Worm (Caenorhabditis elegans) whole organism, L4 larva: ENCODE results near the gene F58B4.3.

Experiments used
- F26F4.8 ChIP-seq: fragments of 200-800 bp; sonication (Bioruptor generic); conservative IDR thresholded peaks from 2 replicates; pipeline ENCODE4 v1.3.6; 2022; ENCODE audit warnings: missing genetic modification characterization, missing compliant biosample characterization
- F37D6.2 ChIP-seq: sonication (generic microtip); optimal IDR thresholded peaks from 2 replicates; lab custom pipeline; 2016; ENCODE audit warnings: mild to moderate bottlenecking, missing genetic modification characterization, missing compliant biosample characterization
- R02D3.7 ChIP-seq: fragments of 150-350 bp; sonication (generic microtip); optimal IDR thresholded peaks from 3 replicates; lab custom pipeline; 2014; ENCODE audit warnings: missing biosample characterization, missing genetic modification characterization
- T26A8.4 ChIP-seq: fragments of 200-800 bp; sonication (Bioruptor generic); IDR thresholded peaks from 2 replicates; pipeline ENCODE4 v1.3.6; 2022; ENCODE audit warnings: missing genetic modification characterization, missing compliant biosample characterization
- Y105C5A.15 ChIP-seq: fragments of 200-800 bp; sonication (Bioruptor generic); IDR thresholded peaks from 2 replicates; pipeline ENCODE4 v1.3.6; 2022; ENCODE audit warnings: missing genetic modification characterization, missing compliant biosample characterization
- Y48G9A.11 ChIP-seq: fragments of 200-800 bp; sonication (Bioruptor generic); IDR thresholded peaks from 2 replicates; pipeline ENCODE4 v1.3.6; 2022; ENCODE audit warnings: missing genetic modification reagents, missing genetic modification characterization, missing compliant biosample characterization
- ZK337.2 ChIP-seq: fragments of 200-800 bp; sonication (Bioruptor generic); IDR thresholded peaks from 2 replicates; pipeline ENCODE4 v1.3.6; 2022; ENCODE audit warnings: missing genetic modification reagents, missing genetic modification characterization, missing compliant biosample characterization
- ZK546.5 ChIP-seq, 2 experiments: sonication (generic microtip); optimal IDR thresholded peaks; 2 replicates each; lab custom pipeline; 2017; ENCODE audit warnings: missing biosample characterization in 2 of 2, missing genetic modification characterization in 2 of 2
- ama-1 ChIP-seq: fragments of 150-350 bp; optimal IDR thresholded peaks from 2 replicates; lab custom pipeline; 2014; ENCODE audit warnings: inconsistent platforms, mixed read lengths
- arid-1 ChIP-seq: fragments of 200-800 bp; sonication (Bioruptor generic); conservative IDR thresholded peaks from 2 replicates; pipeline ENCODE4 v1.3.6; 2022; ENCODE audit warnings: missing genetic modification reagents, missing genetic modification characterization, missing compliant biosample characterization
- attf-4 ChIP-seq: sonication (generic microtip); optimal IDR thresholded peaks from 3 replicates; lab custom pipeline; 2017; ENCODE audit warnings: missing biosample characterization, missing genetic modification characterization
- ceh-20 ChIP-seq: fragments of 200-800 bp; sonication (Bioruptor generic); IDR thresholded peaks from 2 replicates; pipeline ENCODE4 v1.3.6; 2022; ENCODE audit warnings: missing genetic modification reagents, missing genetic modification characterization, missing compliant biosample characterization
- ceh-28 ChIP-seq: fragments of 150-350 bp; optimal IDR thresholded peaks from 2 replicates; lab custom pipeline; 2014; ENCODE audit warnings: missing biosample characterization, missing genetic modification reagents, missing genetic modification characterization
- ceh-44 ChIP-seq: fragments of 200-800 bp; sonication (Bioruptor generic); IDR thresholded peaks from 2 replicates; pipeline ENCODE4 v1.3.6; 2022; ENCODE audit warnings: missing genetic modification reagents, missing genetic modification characterization, missing compliant biosample characterization
- ceh-62 ChIP-seq: sonication (generic microtip); optimal IDR thresholded peaks from 2 replicates; lab custom pipeline; 2017; ENCODE audit warnings: missing biosample characterization, missing genetic modification characterization
- ces-1 ChIP-seq: fragments of 150-350 bp; sonication (generic microtip); optimal IDR thresholded peaks from 4 replicates; lab custom pipeline; 2014; ENCODE audit warnings: missing biosample characterization, missing genetic modification reagents, missing genetic modification characterization
- cey-2 ChIP-seq: sonication (generic microtip); optimal IDR thresholded peaks from 3 replicates; lab custom pipeline; 2017; ENCODE audit warnings: missing genetic modification characterization, mild to moderate bottlenecking, missing compliant biosample characterization, antibody characterized with exemption, borderline replicate concordance; ENCODE audit not compliant: insufficient read depth
- ctbp-1 ChIP-seq: fragments of 200-800 bp; sonication (Bioruptor generic); IDR thresholded peaks from 2 replicates; pipeline ENCODE4 v1.3.6; 2022; ENCODE audit warnings: missing genetic modification reagents, missing genetic modification characterization, missing compliant biosample characterization
- daf-16 ChIP-seq, 3 experiments: sonication (generic microtip); optimal IDR thresholded peaks; 2 replicates each; lab custom pipeline; 2016 to 2017; ENCODE audit warnings: missing genetic modification characterization in 3 of 3, missing genetic modification reagents in 3 of 3, mild to moderate bottlenecking in 2 of 3, missing compliant biosample characterization in 2 of 3, missing biosample characterization in 1 of 3, moderate library complexity in 1 of 3
- daf-19 ChIP-seq: fragments of 200-800 bp; sonication (Bioruptor generic); conservative IDR thresholded peaks from 2 replicates; pipeline ENCODE4 v1.3.6; 2022; ENCODE audit warnings: missing genetic modification characterization, missing compliant biosample characterization
- dmd-6 ChIP-seq: fragments of 200-800 bp; sonication (Bioruptor generic); IDR thresholded peaks from 2 replicates; pipeline ENCODE4 v1.3.6; 2022; ENCODE audit warnings: missing genetic modification reagents, missing genetic modification characterization, missing compliant biosample characterization
- dpl-1 ChIP-seq: fragments of 150-350 bp; optimal IDR thresholded peaks from 2 replicates; lab custom pipeline; 2014; ENCODE audit warnings: missing biosample characterization, missing genetic modification reagents, missing genetic modification characterization
- hlh-30 ChIP-seq: sonication (generic microtip); optimal IDR thresholded peaks from 2 replicates; lab custom pipeline; 2017; ENCODE audit warnings: antibody characterized with exemption, mild to moderate bottlenecking, missing genetic modification characterization, missing compliant biosample characterization; ENCODE audit not compliant: insufficient read depth
- jun-1 ChIP-seq: fragments of 150-350 bp; optimal IDR thresholded peaks from 2 replicates; lab custom pipeline; 2014; ENCODE audit warnings: missing biosample characterization, missing genetic modification reagents, missing genetic modification characterization
- lim-7 ChIP-seq: fragments of 200-800 bp; sonication (Bioruptor generic); IDR thresholded peaks from 2 replicates; pipeline ENCODE4 v1.3.6; 2022; ENCODE audit warnings: missing genetic modification characterization, missing compliant biosample characterization
- lin-29 ChIP-seq: fragments of 200-800 bp; sonication (Bioruptor generic); IDR thresholded peaks from 2 replicates; pipeline ENCODE4 v1.3.6; 2022; ENCODE audit warnings: missing genetic modification reagents, missing genetic modification characterization, missing compliant biosample characterization
- lin-39 ChIP-seq: fragments of 150-350 bp; optimal IDR thresholded peaks from 2 replicates; lab custom pipeline; 2014; ENCODE audit warnings: missing biosample characterization, missing genetic modification reagents, missing genetic modification characterization
- lsy-2 ChIP-seq, 2 experiments: fragments of 150-350 bp in 1 of 2; sonication (generic microtip) in 1 of 2; optimal IDR thresholded peaks; 2 replicates each; lab custom pipeline; 2014 to 2017; ENCODE audit warnings: missing biosample characterization in 2 of 2, missing genetic modification characterization in 2 of 2
- madf-5 ChIP-seq, 2 experiments: fragments of 200-800 bp; sonication (Bioruptor generic); IDR thresholded peaks; 2 replicates each; pipeline ENCODE4 v1.3.6; 2022; ENCODE audit warnings: missing compliant biosample characterization in 2 of 2, missing genetic modification characterization in 2 of 2
- mep-1 ChIP-seq: fragments of 150-350 bp; sonication (generic microtip); optimal IDR thresholded peaks from 3 replicates; lab custom pipeline; 2014; ENCODE audit warnings: missing biosample characterization, missing genetic modification characterization
- mxl-3 ChIP-seq: fragments of 200-800 bp; sonication (Bioruptor generic); optimal IDR thresholded peaks from 2 replicates; lab custom pipeline; 2018; ENCODE audit warnings: mild to moderate bottlenecking, missing genetic modification characterization, missing compliant biosample characterization
- nhr-237 ChIP-seq: sonication (generic microtip); optimal IDR thresholded peaks from 2 replicates; lab custom pipeline; 2017; ENCODE audit warnings: missing biosample characterization, missing genetic modification characterization
- nhr-25 ChIP-seq: sonication (generic microtip); optimal IDR thresholded peaks from 2 replicates; lab custom pipeline; 2017; ENCODE audit warnings: missing genetic modification characterization, mild to moderate bottlenecking, missing compliant biosample characterization, antibody characterized with exemption, moderate library complexity, borderline replicate concordance; ENCODE audit not compliant: insufficient read depth
- nhr-41 ChIP-seq: fragments of 200-800 bp; sonication (Bioruptor generic); IDR thresholded peaks from 2 replicates; pipeline ENCODE4 v1.3.6; 2022; ENCODE audit warnings: missing genetic modification reagents, missing genetic modification characterization, missing compliant biosample characterization
- nhr-42 ChIP-seq: fragments of 200-800 bp; sonication (Bioruptor generic); IDR thresholded peaks from 2 replicates; pipeline ENCODE4 v1.3.6; 2022; ENCODE audit warnings: missing genetic modification characterization, missing compliant biosample characterization
- nhr-48 ChIP-seq: sonication (generic microtip); optimal IDR thresholded peaks from 2 replicates; lab custom pipeline; 2016; ENCODE audit warnings: mild to moderate bottlenecking, missing genetic modification characterization, missing compliant biosample characterization
- pqm-1 ChIP-seq: sonication (generic microtip); optimal IDR thresholded peaks from 2 replicates; lab custom pipeline; 2017; ENCODE audit warnings: missing biosample characterization, missing genetic modification characterization
- saeg-2 ChIP-seq: fragments of 200-800 bp; sonication (Bioruptor generic); IDR thresholded peaks from 2 replicates; pipeline ENCODE4 v1.3.6; 2022; ENCODE audit warnings: missing genetic modification reagents, missing genetic modification characterization, missing compliant biosample characterization
- set-16 ChIP-seq: fragments of 200-800 bp; sonication (Bioruptor generic); IDR thresholded peaks from 2 replicates; pipeline ENCODE4 v1.3.6; 2022; ENCODE audit warnings: missing genetic modification reagents, missing genetic modification characterization, missing compliant biosample characterization
- snpc-4 ChIP-seq: fragments of 150-350 bp; optimal IDR thresholded peaks from 2 replicates; lab custom pipeline; 2014; ENCODE audit warnings: missing biosample characterization, missing genetic modification characterization
- spr-1 ChIP-seq: sonication (generic microtip); optimal IDR thresholded peaks from 2 replicates; lab custom pipeline; 2016; ENCODE audit warnings: mild to moderate bottlenecking, missing genetic modification characterization, missing compliant biosample characterization
- tra-1 ChIP-seq: fragments of 200-800 bp; sonication (Bioruptor generic); IDR thresholded peaks from 2 replicates; pipeline ENCODE4 v1.3.6; 2022; ENCODE audit warnings: missing genetic modification reagents, missing genetic modification characterization, missing compliant biosample characterization
- unc-62 ChIP-seq, 3 experiments: fragments of 150-350 bp in 1 of 3; sonication (generic microtip); optimal IDR thresholded peaks in 2 of 3; peaks in 1 of 3; 1 replicate in 1 of 3; 2 replicates in 2 of 3; lab custom pipeline; 2014 to 2017; ENCODE audit warnings: missing biosample characterization in 3 of 3, missing genetic modification characterization in 3 of 3, missing genetic modification reagents in 3 of 3, missing genotype in 1 of 3
- zag-1 ChIP-seq: fragments of 150-350 bp; optimal IDR thresholded peaks from 2 replicates; lab custom pipeline; 2014; ENCODE audit warnings: missing biosample characterization, missing genetic modification characterization
- zfp-2 ChIP-seq: sonication (generic microtip); optimal IDR thresholded peaks from 2 replicates; lab custom pipeline; 2016; ENCODE audit warnings: mild to moderate bottlenecking, missing genetic modification characterization, missing compliant biosample characterization
- zfp-3 ChIP-seq: fragments of 200-800 bp; sonication (Bioruptor generic); conservative IDR thresholded peaks from 2 replicates; pipeline ENCODE4 v1.3.6; 2022; ENCODE audit warnings: missing genetic modification reagents, missing genetic modification characterization, missing compliant biosample characterization
- zip-2 ChIP-seq: fragments of 150-350 bp; optimal IDR thresholded peaks from 2 replicates; lab custom pipeline; 2014; ENCODE audit warnings: missing biosample characterization, missing genetic modification characterization
- ztf-11 ChIP-seq: fragments of 150-350 bp; optimal IDR thresholded peaks from 2 replicates; lab custom pipeline; 2014; ENCODE audit warnings: missing biosample characterization, missing genetic modification characterization

The F58B4.3 gene

DNA sequence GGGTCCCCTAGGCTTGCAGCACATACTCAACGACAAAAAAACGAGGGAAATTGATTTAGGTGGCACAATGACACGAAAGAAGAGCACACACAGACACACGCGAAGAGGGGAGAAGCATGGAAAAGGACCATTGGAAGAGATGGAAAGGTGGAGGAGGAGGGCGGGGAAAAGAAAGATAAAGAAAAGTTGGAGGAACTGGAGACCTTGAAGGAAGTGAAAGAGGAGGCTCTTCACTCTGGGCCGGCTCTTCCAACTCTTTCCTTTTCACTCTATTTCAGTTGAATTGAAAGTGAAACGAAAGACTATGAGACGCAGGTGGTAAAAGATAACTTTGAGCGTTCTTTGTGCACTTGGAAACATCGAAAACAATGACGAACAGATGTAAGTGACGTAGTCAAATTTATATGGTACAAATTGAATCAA lies 31.8 kb downstream of the F58B4.3 start (continued):
- TF ChIP-seq F37D6.2 (peak; percentile 60), attf-4 (no peak), ces-1 (GFP tag; lab: Kevin White, UChicago) (peak; percentile 68), daf-19 (0 out of 2 replicates have a peak, but pooled peaks have one; percentile 38), mep-1 (tag; lab: Kevin White, UChicago) (peak; percentile 60), spr-1 (tag; lab: Kevin White, UChicago) (no peak), unc-62 (GFP tag; optimal IDR thresholded peaks at IDR 0.05 in 1 of 2; lab: Kevin White, UChicago) (no peak), unc-62 (tag; optimal IDR thresholded peaks at IDR 0.05; lab: Kevin White, UChicago) (no peak), pqm-1 (tag; lab: Kevin White, UChicago) (no peak), ceh-44 (GFP tag; lab: Robert Waterston, UW) (no peak), nhr-41 (GFP tag; lab: Robert Waterston, UW) (0 out of 2 replicates have a peak, but pooled peaks have one; percentile 32), lin-29 (GFP tag; lab: Robert Waterston, UW) (no peak), cey-2 (tag; lab: Kevin White, UChicago) (no peak), ctbp-1 (GFP tag; lab: Robert Waterston, UW) (peak; percentile 84), saeg-2 (GFP tag; lab: Robert Waterston, UW) (no peak), ceh-20 (peak; percentile 56), dpl-1 (GFP tag; lab: Kevin White, UChicago) (peak; percentile 6), nhr-48 (tag; lab: Kevin White, UChicago) (peak; percentile 40)

DNA sequence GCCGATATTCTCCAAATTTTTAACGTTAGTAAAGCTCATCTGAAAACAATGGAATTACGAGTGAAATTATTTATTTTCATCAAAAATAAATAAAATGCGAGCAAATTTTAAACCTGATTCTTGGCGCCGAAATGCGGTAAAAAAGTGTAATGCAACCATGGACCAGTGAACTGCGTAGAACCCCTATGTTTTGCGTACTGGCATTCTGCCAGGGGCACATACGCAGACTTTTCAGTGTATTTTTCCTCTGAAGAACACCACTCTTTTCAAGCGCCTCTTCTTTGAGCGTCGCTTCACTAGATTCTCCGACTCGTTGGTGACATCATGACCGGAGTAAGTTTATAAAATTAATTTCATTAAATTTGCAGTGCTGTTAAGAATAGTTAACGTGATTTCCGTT lies 35.9 kb downstream of the F58B4.3 start, which contains the start of the genes ctf-4 and eef-1G:
Gene ctf-4 (minus strand): TSS at position 39 of the 400 bp plus-strand sequence.
Gene eef-1G (plus strand): TSS at position 219 of the 400 bp plus-strand sequence.
- TF ChIP-seq ZK546.5 (tag; optimal IDR thresholded peaks at IDR 0.05; lab: Kevin White, UChicago) (peak in 1 of 2 experiments; percentile 67), saeg-2 (GFP tag; lab: Robert Waterston, UW) (peak; percentile 87), F26F4.8 (no peak), ztf-11 (no peak), lin-39 (no peak), Y48G9A.11 (GFP tag; lab: Robert Waterston, UW) (peak; percentile 7; the same call in 1 of the 2 replicates), ZK337.2 (no peak), zfp-2 (peak; percentile 84), dmd-6 (GFP tag; lab: Robert Waterston, UW) (peak; percentile 98), lsy-2 (tag; optimal IDR thresholded peaks at IDR 0.05; lab: Kevin White, UChicago) (peak; percentile 71 to 96), ama-1 (lab: Kevin White, UChicago) (peak; percentile 83), arid-1 (GFP tag; lab: Robert Waterston, UW) (peak; percentile 87), zip-2 (peak; percentile 64), spr-1 (tag; lab: Kevin White, UChicago) (peak; percentile 88), T26A8.4 (peak; percentile 95), zfp-3 (GFP tag; lab: Robert Waterston, UW) (peak; percentile 83), snpc-4 (tag; lab: Kevin White, UChicago) (peak; percentile 32), Y105C5A.15 (GFP tag; lab: Robert Waterston, UW) (no peak), nhr-237 (tag; lab: Kevin White, UChicago) (peak; percentile 12), nhr-25 (peak; percentile 97), R02D3.7 (tag; lab: Kevin White, UChicago) (no peak), zag-1 (no peak), ceh-20 (peak; percentile 94), lim-7 (GFP tag; lab: Robert Waterston, UW) (no peak), ceh-62 (no peak), set-16 (peak; percentile 31), ctbp-1 (GFP tag; lab: Robert Waterston, UW) (peak; percentile 92), jun-1 (tag; lab: Kevin White, UChicago) (peak; percentile 84), nhr-41 (GFP tag; lab: Robert Waterston, UW) (0 out of 2 replicates have a peak, but pooled peaks have one; percentile 23), ceh-44 (GFP tag; lab: Robert Waterston, UW) (no peak), daf-16 (GFP tag; optimal IDR thresholded peaks at IDR 0.05; lab: Kevin White, UChicago) (peak; percentile 64 to 89), daf-16 (tag; optimal IDR thresholded peaks at IDR 0.05; lab: Kevin White, UChicago) (peak; percentile 86), tra-1 (peak; percentile 85; the same call in 1 of the 2 replicates), ceh-28 (tag; lab: Kevin White, UChicago) (no peak), mxl-3 (GFP tag; lab: Kevin White, UChicago) (peak; percentile 87), hlh-30 (tag; lab: Kevin White, UChicago) (peak; percentile 91), nhr-42 (GFP tag; lab: Robert Waterston, UW) (peak; percentile 87; the same call in 1 of the 2 replicates), madf-5 (GFP tag; IDR thresholded peaks at IDR 0.05; lab: Robert Waterston, UW) (no peak)
